Worm (Caenorhabditis elegans): ENCODE results near the gene msra-1.

DNA sequence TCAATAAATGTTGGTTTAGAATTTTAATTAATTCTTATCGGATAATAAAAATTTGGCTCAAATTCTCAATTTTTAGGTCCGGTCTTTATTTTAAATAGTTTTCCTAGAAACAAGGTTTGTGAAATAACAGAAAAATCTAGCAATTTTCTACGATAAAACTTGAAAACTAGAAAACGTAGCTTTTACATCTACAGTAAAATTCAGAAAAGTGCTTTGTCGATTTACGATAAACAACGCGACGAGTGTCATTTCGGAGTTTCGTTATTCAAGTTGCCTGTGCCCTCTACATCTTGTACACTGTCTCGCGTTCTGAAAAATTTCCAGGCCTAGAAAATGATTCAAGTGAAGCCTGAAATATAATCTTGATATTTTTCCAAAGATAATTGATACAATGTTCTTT, 7.1 kb downstream of the msra-1 start:
- TF ChIP-seq tab-1 (GFP tag; IDR thresholded peaks at IDR 0.05) (no peak), ref-1 (GFP tag; conservative IDR thresholded peaks at IDR 0.05) (no peak), ztf-23 (GFP tag; IDR thresholded peaks at IDR 0.05) (no peak), ztf-29 (GFP tag; IDR thresholded peaks at IDR 0.05) (no peak), flt-1 (GFP tag; IDR thresholded peaks at IDR 0.05) (no peak)
